Fruit fly (Drosophila melanogaster): Measurements from ENCODE around the gene Lnk.

DNA sequence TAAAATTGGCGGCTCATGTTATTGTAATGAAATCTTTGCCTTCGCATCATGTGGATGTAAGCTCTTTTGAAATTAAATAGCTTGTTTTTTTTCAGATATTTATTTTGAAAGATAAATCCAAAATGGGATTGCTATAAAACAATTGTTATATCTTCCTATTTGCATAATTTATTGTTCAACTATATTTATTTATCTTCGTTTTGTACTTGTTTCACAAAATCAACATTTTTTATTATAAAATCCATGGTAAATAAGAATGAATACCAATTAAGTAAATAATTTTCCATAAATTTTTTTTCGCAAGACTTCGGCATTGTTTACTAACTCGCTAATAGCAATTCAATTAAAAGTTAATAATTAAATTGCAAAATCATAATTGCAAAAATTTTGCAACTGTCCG, 34.2 kb downstream of the Lnk start, which contains the start of gene CG14546:
- TF ChIP-seq CG12605 (GFP tag; IDR thresholded peaks at IDR 0.05) (no peak), CG34367 (tag; optimal IDR thresholded peaks at IDR 0.05) (no peak), CG17806 (tag; optimal IDR thresholded peaks at IDR 0.05) (no peak)

Measured in whole organism, pupa.